Worm (Caenorhabditis elegans): ENCODE results near the gene lgc-21.

The lgc-21 gene

ce11 chrX:14053754-14054153 is 14.0 kb downstream of the lgc-21 start:
- TF ChIP-seq nfya-1 (tag; optimal IDR thresholded peaks at IDR 0.05; ENCODE audit: insufficient read depth) (no peak), skn-1 (tag; optimal IDR thresholded peaks at IDR 0.05) (no peak), pha-4 (tag; optimal IDR thresholded peaks at IDR 0.05) (no peak)

ce11 chrX:14049235-14049634 is 18.5 kb downstream of the lgc-21 start, which contains the start of gene dyc-1:
Gene dyc-1, plus strand, starts transcription at chrX:14049535.
- TF ChIP-seq unc-62 (GFP tag; optimal IDR thresholded peaks at IDR 0.05) (no peak), tbx-2 (tag; optimal IDR thresholded peaks at IDR 0.05) (no peak)

- TF ChIP-seq ceh-16 (tag; optimal IDR thresholded peaks at IDR 0.05) (no peak), nhr-67 (tag; optimal IDR thresholded peaks at IDR 0.05) (no peak), elt-1 (tag; optimal IDR thresholded peaks at IDR 0.05) (no peak), fkh-10 (GFP tag; optimal IDR thresholded peaks at IDR 0.05) (peak; percentile 59), unc-39 (tag; optimal IDR thresholded peaks at IDR 0.05) (no peak), lin-39 (tag; optimal IDR thresholded peaks at IDR 0.05) (peak; percentile 2), ZK546.5 (tag; optimal IDR thresholded peaks at IDR 0.05) (no peak), unc-62 (GFP tag; optimal IDR thresholded peaks at IDR 0.05) (no peak), skn-1 (tag; optimal IDR thresholded peaks at IDR 0.05) (no peak), nhr-25 (tag; optimal IDR thresholded peaks at IDR 0.05) (no peak), nfya-1 (tag; optimal IDR thresholded peaks at IDR 0.05; ENCODE audit: insufficient read depth) (no peak)
These were observed 20.2 kb downstream of the lgc-21 start for ce11 chrX:14047609-14048008.

- TF ChIP-seq nfya-1 (tag; optimal IDR thresholded peaks at IDR 0.05; ENCODE audit: insufficient read depth) (no peak), aly-2 (tag; optimal IDR thresholded peaks at IDR 0.05) (no peak), nhr-11 (tag; optimal IDR thresholded peaks at IDR 0.05) (no peak), lin-39 (tag; optimal IDR thresholded peaks at IDR 0.05) (peak; percentile 7)
These were observed 23.4 kb downstream of the lgc-21 start for ce11 chrX:14044362-14044761.

- no peak for TF ChIP-seq skn-1 (tag; optimal IDR thresholded peaks at IDR 0.05)
- no peak for TF ChIP-seq egl-27 (tag; optimal IDR thresholded peaks at IDR 0.05)
- no peak for TF ChIP-seq fkh-10 (GFP tag; optimal IDR thresholded peaks at IDR 0.05)
- no peak for TF ChIP-seq egl-5 (tag; optimal IDR thresholded peaks at IDR 0.05)
- TF ChIP-seq aly-2 (tag; optimal IDR thresholded peaks at IDR 0.05), result no peak
- no peak for TF ChIP-seq ceh-16 (tag; optimal IDR thresholded peaks at IDR 0.05)
- no peak for TF ChIP-seq ama-1 (optimal IDR thresholded peaks at IDR 0.05)
These were observed 28.5 kb downstream of the lgc-21 start for ce11 chrX:14039293-14039692.

ce11 chrX:14033494-14033893 is 34.3 kb downstream of the lgc-21 start, which contains the start of gene arrd-25:
Gene arrd-25, plus strand, starts transcription at chrX:14033794.
- TF ChIP-seq pha-4 (tag; optimal IDR thresholded peaks at IDR 0.05), result peak; percentile 38
- no peak for TF ChIP-seq ztf-11 (tag; optimal IDR thresholded peaks at IDR 0.05)

ce11 chrX:14030524-14030923 is 37.3 kb downstream of the lgc-21 start:
- TF ChIP-seq elt-2 (tag; optimal IDR thresholded peaks at IDR 0.05), result peak; percentile 39
- no peak for TF ChIP-seq sea-2 (GFP tag; optimal IDR thresholded peaks at IDR 0.05)
- no peak for TF ChIP-seq ceh-82 (tag; optimal IDR thresholded peaks at IDR 0.05)
- TF ChIP-seq mdl-1 (tag; optimal IDR thresholded peaks at IDR 0.05), result no peak
- peak; percentile 55 for TF ChIP-seq pqm-1 (tag; optimal IDR thresholded peaks at IDR 0.05)
- TF ChIP-seq ama-1 (optimal IDR thresholded peaks at IDR 0.05), result no peak
- TF ChIP-seq pha-4 (tag; optimal IDR thresholded peaks at IDR 0.05), result peak; percentile 29

ce11 chrX:14029872-14030271 is 37.9 kb downstream of the lgc-21 start:
- TF ChIP-seq fkh-10 (GFP tag; optimal IDR thresholded peaks at IDR 0.05), result no peak
- no peak for TF ChIP-seq nhr-23 (tag; optimal IDR thresholded peaks at IDR 0.05)

ce11 chrX:14029392-14029791 is 38.4 kb downstream of the lgc-21 start:
- TF ChIP-seq lin-15B (tag; optimal IDR thresholded peaks at IDR 0.05), result no peak
- no peak for TF ChIP-seq ztf-4 (tag; optimal IDR thresholded peaks at IDR 0.05)
- TF ChIP-seq nhr-28 (tag; optimal IDR thresholded peaks at IDR 0.05), result no peak
- TF ChIP-seq snpc-4 (tag; optimal IDR thresholded peaks at IDR 0.05), result no peak
- no peak for TF ChIP-seq aly-2 (tag; optimal IDR thresholded peaks at IDR 0.05)
- TF ChIP-seq nhr-43 (tag; optimal IDR thresholded peaks at IDR 0.05; ENCODE audit: poor library complexity, severe bottlenecking), result no peak
- no peak for TF ChIP-seq fkh-2 (tag; optimal IDR thresholded peaks at IDR 0.05)

All from whole organism, L3 larva.